Fruit fly (Drosophila melanogaster) whole organism, embryonic: ENCODE results near the gene CG4951.
A peak's percentile ranks its signal among the peaks of the same experiment; 100 is the strongest.

Experiments
- Antp ChIP-seq: fragments of 200-800 bp; sonication (Bioruptor generic); optimal IDR thresholded peaks from 3 replicates; lab custom pipeline; 2016; ENCODE audit warnings: missing biosample characterization, missing genetic modification characterization
- B-H2 ChIP-seq: fragments of 200-800 bp; sonication (Bioruptor generic); optimal IDR thresholded peaks from 2 replicates; lab custom pipeline; 2018; ENCODE audit warnings: missing biosample characterization, mild to moderate bottlenecking, missing genetic modification characterization
- BtbVII ChIP-seq: fragments of 200-800 bp; sonication (Bioruptor generic); optimal IDR thresholded peaks from 3 replicates; lab custom pipeline; 2017; ENCODE audit warnings: missing biosample characterization, mild to moderate bottlenecking, missing genetic modification characterization
- CG11504 ChIP-seq: fragments of 200-800 bp; sonication (Bioruptor generic); optimal IDR thresholded peaks from 3 replicates; lab custom pipeline; 2019; ENCODE audit warnings: missing biosample characterization, mild to moderate bottlenecking, missing genetic modification characterization, moderate library complexity
- CG13287 ChIP-seq: fragments of 200-800 bp; sonication (Bioruptor generic); IDR thresholded peaks from 2 replicates; pipeline ENCODE4 v1.3.6; 2022; ENCODE audit warnings: missing biosample characterization, missing genetic modification characterization; ENCODE audit not compliant: partially characterized antibody
- CG1529 ChIP-seq: fragments of 200-800 bp; sonication (Bioruptor generic); optimal IDR thresholded peaks from 3 replicates; lab custom pipeline; 2018; ENCODE audit warnings: missing biosample characterization, missing genetic modification characterization
- CG16863 ChIP-seq: fragments of 200-800 bp; sonication (Bioruptor generic); optimal IDR thresholded peaks from 3 replicates; lab custom pipeline; 2016; ENCODE audit warnings: missing biosample characterization, missing genetic modification characterization
- CG17186 ChIP-seq: fragments of 200-800 bp; sonication (Bioruptor generic); optimal IDR thresholded peaks from 3 replicates; lab custom pipeline; 2017; ENCODE audit warnings: missing biosample characterization, missing genetic modification reagents, missing genetic modification characterization
- CG18764 ChIP-seq: fragments of 200-800 bp; sonication (Bioruptor generic); optimal IDR thresholded peaks from 3 replicates; lab custom pipeline; 2016; ENCODE audit warnings: missing biosample characterization, missing genetic modification characterization
- CG2678 ChIP-seq: fragments of 200-800 bp; sonication (Bioruptor generic); optimal IDR thresholded peaks from 3 replicates; lab custom pipeline; 2019; ENCODE audit warnings: missing biosample characterization, mild to moderate bottlenecking, missing genetic modification characterization, moderate library complexity
- CG32532 ChIP-seq: fragments of 200-800 bp; sonication (Bioruptor generic); IDR thresholded peaks from 2 replicates; pipeline ENCODE4 v1.3.6; 2022; ENCODE audit warnings: missing biosample characterization, missing genetic modification characterization
- CG3281 ChIP-seq: fragments of 200-800 bp; sonication (Bioruptor generic); optimal IDR thresholded peaks from 3 replicates; lab custom pipeline; 2017; ENCODE audit warnings: missing biosample characterization, mild to moderate bottlenecking, missing genetic modification characterization
- CG3407 ChIP-seq: fragments of 200-800 bp; sonication (Bioruptor generic); optimal IDR thresholded peaks from 2 replicates; lab custom pipeline; 2018; ENCODE audit warnings: missing biosample characterization, mild to moderate bottlenecking, missing genetic modification characterization
- CG4360 ChIP-seq: fragments of 200-800 bp; sonication (Bioruptor generic); IDR thresholded peaks from 2 replicates; pipeline ENCODE4 v1.3.6; 2022; ENCODE audit warnings: missing biosample characterization, missing genetic modification characterization
- CG6765 ChIP-seq: fragments of 200-800 bp; sonication (Bioruptor generic); optimal IDR thresholded peaks from 3 replicates; lab custom pipeline; 2017; ENCODE audit warnings: missing biosample characterization, mild to moderate bottlenecking, missing genetic modification characterization
- CG6791 ChIP-seq: fragments of 200-800 bp; sonication (Bioruptor generic); IDR thresholded peaks from 3 replicates; pipeline ENCODE4 v1.3.6; 2022; ENCODE audit warnings: missing biosample characterization, missing genetic modification characterization; ENCODE audit not compliant: partially characterized antibody
- CG6813 ChIP-seq: fragments of 200-800 bp; sonication (Bioruptor generic); optimal IDR thresholded peaks from 2 replicates; lab custom pipeline; 2017; ENCODE audit warnings: missing biosample characterization, missing genetic modification characterization, mild to moderate bottlenecking, moderate library complexity, missing genetic modification reagents
- CG7357 ChIP-seq: fragments of 200-800 bp; sonication (Bioruptor generic); IDR thresholded peaks from 3 replicates; pipeline ENCODE4 v1.3.6; 2022; ENCODE audit warnings: missing biosample characterization, missing genetic modification characterization
- CG7556 ChIP-seq: fragments of 200-800 bp; sonication (Bioruptor generic); optimal IDR thresholded peaks from 2 replicates; lab custom pipeline; 2017; ENCODE audit warnings: missing biosample characterization, mild to moderate bottlenecking, missing genetic modification characterization
- CG7928 ChIP-seq: fragments of 200-800 bp; sonication (Bioruptor generic); optimal IDR thresholded peaks from 2 replicates; lab custom pipeline; 2017; ENCODE audit warnings: missing biosample characterization, mild to moderate bottlenecking, missing genetic modification characterization
- CG8359 ChIP-seq: fragments of 200-800 bp; sonication (Bioruptor generic); optimal IDR thresholded peaks from 2 replicates; lab custom pipeline; 2017; ENCODE audit warnings: missing biosample characterization, mild to moderate bottlenecking, missing genetic modification characterization, borderline replicate concordance
- CG9876 ChIP-seq: fragments of 200-800 bp; sonication (Bioruptor generic); optimal IDR thresholded peaks from 2 replicates; lab custom pipeline; 2016; ENCODE audit warnings: missing biosample characterization, missing genetic modification characterization
- CG9932 ChIP-seq: fragments of 200-800 bp; sonication (Bioruptor generic); IDR thresholded peaks from 2 replicates; pipeline ENCODE4 v1.3.6; 2022; ENCODE audit warnings: missing biosample characterization, missing genetic modification characterization
- D ChIP-seq, 2 experiments: fragments of 200-800 bp in 1 of 2; fragments of >200 bp in 1 of 2; sonication (Bioruptor generic) in 1 of 2; optimal IDR thresholded peaks; 2 replicates in 1 of 2; 3 replicates in 1 of 2; lab custom pipeline; 2017; ENCODE audit warnings: mild to moderate bottlenecking in 1 of 2, missing biosample characterization in 1 of 2, missing genetic modification characterization in 1 of 2, missing genetic modification reagents in 1 of 2
- Dip2 ChIP-seq: fragments of 200-800 bp; sonication (Bioruptor generic); IDR thresholded peaks from 2 replicates; pipeline ENCODE4 v1.3.6; 2022; ENCODE audit warnings: missing biosample characterization, missing genetic modification characterization
- Drgx ChIP-seq: fragments of 200-800 bp; sonication (Bioruptor generic); IDR thresholded peaks from 2 replicates; pipeline ENCODE4 v1.3.6; 2022; ENCODE audit warnings: missing biosample characterization, missing genetic modification characterization
- HLH54F ChIP-seq: fragments of 200-800 bp; sonication (Bioruptor generic); optimal IDR thresholded peaks from 3 replicates; lab custom pipeline; 2016; ENCODE audit warnings: missing biosample characterization, missing genetic modification characterization
- Hand ChIP-seq: fragments of 200-800 bp; sonication (Bioruptor generic); optimal IDR thresholded peaks from 2 replicates; lab custom pipeline; 2017; ENCODE audit warnings: mild to moderate bottlenecking, missing biosample characterization, missing genetic modification reagents, missing genetic modification characterization
- Oaz ChIP-seq: fragments of 200-800 bp; sonication (Bioruptor generic); IDR thresholded peaks from 2 replicates; pipeline ENCODE4 v1.3.6; 2022; ENCODE audit warnings: missing biosample characterization, missing genetic modification characterization
- Rx ChIP-seq: fragments of 200-800 bp; sonication (Bioruptor generic); IDR thresholded peaks from 2 replicates; pipeline ENCODE4 v1.3.6; 2022; ENCODE audit warnings: missing biosample characterization, missing genetic modification characterization
- Tbp ChIP-seq: fragments of >200 bp; optimal IDR thresholded peaks from 2 replicates; lab custom pipeline; 2018; ENCODE audit warnings: missing biosample characterization, missing genetic modification characterization
- Trl ChIP-seq, 3 experiments: fragments of >200 bp in 2 of 3; fragments of 200-800 bp in 1 of 3; sonication (Bioruptor generic) in 1 of 3; optimal IDR thresholded peaks; 2 replicates in 1 of 3; 3 replicates in 2 of 3; lab custom pipeline; 2016 to 2017; ENCODE audit warnings: missing biosample characterization in 1 of 3, missing genetic modification characterization in 1 of 3
- ap ChIP-seq: fragments of 200-800 bp; sonication (Bioruptor generic); IDR thresholded peaks from 2 replicates; pipeline ENCODE4 v1.3.6; 2022; ENCODE audit warnings: missing biosample characterization, missing genetic modification characterization
- bab2 ChIP-seq: fragments of 200-800 bp; sonication (Bioruptor generic); optimal IDR thresholded peaks from 2 replicates; lab custom pipeline; 2016; ENCODE audit warnings: missing biosample characterization, missing genetic modification characterization
- eyg ChIP-seq: fragments of 200-800 bp; sonication (Bioruptor generic); optimal IDR thresholded peaks from 3 replicates; lab custom pipeline; 2016; ENCODE audit warnings: missing biosample characterization, missing genetic modification characterization
- ftz-f1 ChIP-seq: fragments of 200-800 bp; sonication (Bioruptor generic); optimal IDR thresholded peaks from 2 replicates; lab custom pipeline; 2016; ENCODE audit warnings: missing biosample characterization, missing genetic modification characterization
- gro ChIP-seq: fragments of 200-800 bp; sonication (Bioruptor generic); optimal IDR thresholded peaks from 2 replicates; lab custom pipeline; 2016; ENCODE audit warnings: missing biosample characterization, missing genetic modification characterization
- insv ChIP-seq, 2 experiments: fragments of 200-800 bp; sonication (Bioruptor generic); optimal IDR thresholded peaks; 3 replicates each; lab custom pipeline; 2016 to 2018; ENCODE audit warnings: missing biosample characterization in 2 of 2, missing genetic modification characterization in 2 of 2
- klu ChIP-seq: fragments of 200-800 bp; sonication (Bioruptor generic); IDR thresholded peaks from 2 replicates; pipeline ENCODE4 v1.3.6; 2022; ENCODE audit warnings: missing biosample characterization, missing genetic modification characterization
- lov ChIP-seq, 2 experiments: fragments of 200-800 bp in 1 of 2; fragments of >200 bp in 1 of 2; sonication (Bioruptor generic) in 1 of 2; IDR thresholded peaks in 1 of 2; optimal IDR thresholded peaks in 1 of 2; 2 replicates in 1 of 2; 3 replicates in 1 of 2; pipeline versions ENCODE4 v1.3.6 to Lab custom; 2017 to 2022; ENCODE audit warnings: missing biosample characterization in 1 of 2, missing genetic modification characterization in 1 of 2
- luna ChIP-seq: fragments of 200-800 bp; sonication (Bioruptor generic); optimal IDR thresholded peaks from 2 replicates; lab custom pipeline; 2016; ENCODE audit warnings: missing biosample characterization, missing genetic modification characterization
- maf-S ChIP-seq: fragments of 200-800 bp; sonication (Bioruptor generic); optimal IDR thresholded peaks from 2 replicates; lab custom pipeline; 2016; ENCODE audit warnings: missing biosample characterization, missing genetic modification characterization
- mam ChIP-seq: fragments of 200-800 bp; sonication (Bioruptor generic); optimal IDR thresholded peaks from 3 replicates; lab custom pipeline; 2016; ENCODE audit warnings: missing biosample characterization, missing genetic modification characterization
- oc ChIP-seq: fragments of 200-800 bp; sonication (Bioruptor generic); optimal IDR thresholded peaks from 2 replicates; lab custom pipeline; 2018; ENCODE audit warnings: missing biosample characterization, mild to moderate bottlenecking, missing genetic modification characterization, moderate library complexity
- rib ChIP-seq: fragments of 200-800 bp; sonication (Bioruptor generic); IDR thresholded peaks from 2 replicates; pipeline ENCODE4 v1.3.6; 2022; ENCODE audit warnings: missing biosample characterization, missing genetic modification characterization
- slp2 ChIP-seq: fragments of 200-800 bp; sonication (Bioruptor generic); optimal IDR thresholded peaks from 2 replicates; lab custom pipeline; 2016; ENCODE audit warnings: missing biosample characterization, missing genetic modification characterization
- tin ChIP-seq: fragments of 200-800 bp; sonication (Bioruptor generic); optimal IDR thresholded peaks from 3 replicates; lab custom pipeline; 2016; ENCODE audit warnings: missing biosample characterization, missing genetic modification characterization
- tup ChIP-seq: fragments of 200-800 bp; sonication (Bioruptor generic); optimal IDR thresholded peaks from 2 replicates; lab custom pipeline; 2016; ENCODE audit warnings: missing biosample characterization, mild to moderate bottlenecking, missing genetic modification characterization, moderate library complexity
- yki ChIP-seq: fragments of >200 bp; optimal IDR thresholded peaks from 3 replicates; lab custom pipeline; 2018
- zfh2 ChIP-seq: fragments of 200-800 bp; sonication (Bioruptor generic); optimal IDR thresholded peaks from 2 replicates; lab custom pipeline; 2016; ENCODE audit warnings: missing biosample characterization, missing genetic modification characterization

CG4951 gene

DNA sequence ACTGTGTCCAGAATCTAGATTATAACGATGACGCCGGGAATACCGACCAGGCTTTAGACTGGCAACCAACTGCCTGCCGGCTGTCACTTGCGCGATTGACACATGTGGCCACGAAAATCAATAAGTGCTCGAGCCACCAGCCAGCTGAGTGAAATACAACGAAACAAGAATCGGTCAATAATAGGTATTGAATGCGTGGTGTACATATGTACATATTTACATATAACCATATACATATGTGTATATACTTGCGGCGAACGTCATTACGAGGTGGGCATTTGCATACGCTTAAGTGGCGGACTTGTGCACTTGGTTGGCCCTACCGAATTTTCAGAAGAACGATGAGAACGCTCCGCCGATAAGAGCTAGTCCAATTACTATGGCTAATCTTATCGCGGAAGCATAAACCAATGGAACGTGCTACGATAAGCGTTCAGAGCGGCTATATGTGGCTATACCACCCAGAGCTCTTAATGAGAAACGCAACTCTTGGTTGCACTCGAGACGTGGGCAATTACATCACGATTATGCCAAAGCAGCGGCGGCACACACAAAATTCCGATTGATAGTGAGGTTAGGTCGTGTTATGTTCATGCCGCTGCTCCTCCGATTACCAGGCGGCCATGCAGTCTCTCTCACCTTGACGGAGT is 7.2 kb downstream of the CG4951 start (continued):
- TF ChIP-seq Antp (GFP tag; lab: Kevin White, UChicago), result no peak
- TF ChIP-seq Dip2 (GFP tag; lab: Robert Waterston, UW), result no peak
- no peak for TF ChIP-seq CG18764 (GFP tag; lab: Kevin White, UChicago)
- TF ChIP-seq bab2 (GFP tag; lab: Kevin White, UChicago), result no peak
- TF ChIP-seq Oaz (GFP tag; lab: Robert Waterston, UW), result no peak
- TF ChIP-seq CG3407 (GFP tag; lab: Kevin White, UChicago), result no peak
- peak; percentile 13 for TF ChIP-seq B-H2 (GFP tag; lab: Kevin White, UChicago)
- TF ChIP-seq Drgx (GFP tag; lab: Robert Waterston, UW), result no peak
- no peak for TF ChIP-seq luna (GFP tag; lab: Kevin White, UChicago)
- no peak for TF ChIP-seq CG9876
- TF ChIP-seq CG6813 (GFP tag; lab: Kevin White, UChicago), result peak; percentile 43
- TF ChIP-seq CG1529 (GFP tag; lab: Kevin White, UChicago), result peak; percentile 46
- no peak for TF ChIP-seq Hand (GFP tag; lab: Kevin White, UChicago)
- no peak for TF ChIP-seq Rx (GFP tag; lab: Robert Waterston, UW)
- no peak for TF ChIP-seq D (optimal IDR thresholded peaks at IDR 0.05; lab: Kevin White, UChicago)
- TF ChIP-seq D (GFP tag; optimal IDR thresholded peaks at IDR 0.05; lab: Kevin White, UChicago), result no peak
- TF ChIP-seq Trl (optimal IDR thresholded peaks at IDR 0.05; lab: Kevin White, UChicago), result no peak
- no peak for TF ChIP-seq Trl (GFP tag; optimal IDR thresholded peaks at IDR 0.05; lab: Kevin White, UChicago)
- no peak for TF ChIP-seq CG7928 (GFP tag; lab: Kevin White, UChicago)
- TF ChIP-seq tup, result no peak
- TF ChIP-seq lov (optimal IDR thresholded peaks at IDR 0.05; lab: Kevin White, UChicago), result no peak
- 0 out of 3 replicates have a peak, but pooled peaks have one; percentile 17 for TF ChIP-seq lov (GFP tag; IDR thresholded peaks at IDR 0.05; lab: Robert Waterston, UW)
- TF ChIP-seq Tbp, result no peak
- TF ChIP-seq ftz-f1 (GFP tag; lab: Kevin White, UChicago), result no peak
- TF ChIP-seq klu (GFP tag; lab: Robert Waterston, UW), result no peak
- no peak for TF ChIP-seq mam (GFP tag; lab: Kevin White, UChicago)
- TF ChIP-seq CG2678 (tag; lab: Kevin White, UChicago), result peak; percentile 35
- TF ChIP-seq oc (tag; lab: Kevin White, UChicago), result no peak
- TF ChIP-seq CG7556 (GFP tag; lab: Kevin White, UChicago), result no peak
- no peak for TF ChIP-seq yki
- no peak for TF ChIP-seq CG8359 (GFP tag; lab: Kevin White, UChicago)
- TF ChIP-seq insv (GFP tag; optimal IDR thresholded peaks at IDR 0.05; lab: Kevin White, UChicago), result no peak
- no peak for TF ChIP-seq CG6791 (GFP tag; lab: Robert Waterston, UW)
- TF ChIP-seq CG17186 (GFP tag; lab: Kevin White, UChicago), result no peak
- TF ChIP-seq maf-S (GFP tag; lab: Kevin White, UChicago), result no peak
- no peak for TF ChIP-seq eyg (GFP tag; lab: Kevin White, UChicago)
- no peak for TF ChIP-seq CG32532 (GFP tag; lab: Robert Waterston, UW)
- peak; percentile 31; the same call in 1 of the 2 replicates for TF ChIP-seq CG4360
- no peak for TF ChIP-seq BtbVII (GFP tag; lab: Kevin White, UChicago)
- no peak for TF ChIP-seq CG9932 (GFP tag; lab: Robert Waterston, UW)
- no peak for TF ChIP-seq CG6765 (GFP tag; lab: Kevin White, UChicago)
- TF ChIP-seq rib (GFP tag; lab: Robert Waterston, UW), result no peak
- no peak for TF ChIP-seq zfh2 (GFP tag; lab: Kevin White, UChicago)
- TF ChIP-seq gro (GFP tag; lab: Kevin White, UChicago), result no peak
- peak; percentile 12 for TF ChIP-seq CG16863 (GFP tag; lab: Kevin White, UChicago)
- TF ChIP-seq slp2, result no peak
- TF ChIP-seq ap (GFP tag; lab: Robert Waterston, UW), result no peak
- no peak for TF ChIP-seq CG7357
- TF ChIP-seq tin, result no peak
- TF ChIP-seq CG3281, result no peak
- no peak for TF ChIP-seq CG11504
- no peak for TF ChIP-seq CG13287 (GFP tag; lab: Robert Waterston, UW)
- TF ChIP-seq HLH54F (GFP tag; lab: Kevin White, UChicago), result no peak
